Worm (Caenorhabditis elegans): ENCODE data around the gene gspd-1.

The gspd-1 gene

DNA sequence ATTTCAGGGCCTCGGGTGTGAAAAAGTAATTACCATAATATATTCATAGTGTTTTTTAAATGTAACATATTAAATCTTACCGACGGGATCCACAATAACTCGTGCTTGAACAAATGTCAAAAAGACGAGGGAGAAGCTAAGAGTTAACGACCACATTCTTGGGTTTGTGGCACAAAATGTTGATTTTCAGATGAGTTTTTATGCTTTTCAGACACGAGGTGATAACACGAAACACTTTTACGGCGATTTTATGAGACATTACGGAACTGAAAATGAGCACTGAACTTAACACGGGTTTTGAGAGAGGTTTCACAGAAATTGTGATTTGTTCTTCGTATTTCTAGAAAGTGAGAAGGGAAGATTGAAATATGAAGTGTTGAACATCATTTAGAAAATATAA, 10.7 kb upstream of the gspd-1 start, which contains the start of gene B0035.13:
Gene B0035.13, minus strand, starts transcription at position 173 of the 400 bp plus-strand sequence.
- no peak for TF ChIP-seq M03D4.4 (tag; optimal IDR thresholded peaks at IDR 0.05)
- no peak for TF ChIP-seq ceh-43 (GFP tag; optimal IDR thresholded peaks at IDR 0.05)
- no peak for TF ChIP-seq nhr-76 (tag; optimal IDR thresholded peaks at IDR 0.05)
- no peak for TF ChIP-seq hlh-1 (tag; optimal IDR thresholded peaks at IDR 0.05)
- no peak for TF ChIP-seq unc-62 (GFP tag; optimal IDR thresholded peaks at IDR 0.05)
- TF ChIP-seq sem-2 (GFP tag; optimal IDR thresholded peaks at IDR 0.05), result no peak
- TF ChIP-seq lin-32 (GFP tag; optimal IDR thresholded peaks at IDR 0.05), result no peak
- TF ChIP-seq unc-39 (tag; optimal IDR thresholded peaks at IDR 0.05), result no peak
- no peak for TF ChIP-seq nhr-28 (tag; optimal IDR thresholded peaks at IDR 0.05)
- TF ChIP-seq mab-5 (tag; optimal IDR thresholded peaks at IDR 0.05), result no peak
- TF ChIP-seq cnd-1 (tag; optimal IDR thresholded peaks at IDR 0.05), result no peak
- no peak for TF ChIP-seq ces-1 (GFP tag; optimal IDR thresholded peaks at IDR 0.05)
- TF ChIP-seq flh-1 (GFP tag; optimal IDR thresholded peaks at IDR 0.05), result no peak
- TF ChIP-seq mls-2 (tag; optimal IDR thresholded peaks at IDR 0.05), result no peak
- no peak for TF ChIP-seq tbx-8 (GFP tag; optimal IDR thresholded peaks at IDR 0.05)
- TF ChIP-seq elt-1 (tag; optimal IDR thresholded peaks at IDR 0.05; ENCODE audit: borderline replicate concordance, insufficient read depth), result no peak
- no peak for TF ChIP-seq nhr-2 (tag; optimal IDR thresholded peaks at IDR 0.05)
- TF ChIP-seq lsy-2 (tag; optimal IDR thresholded peaks at IDR 0.05), result no peak
- no peak for TF ChIP-seq nhr-237 (tag; optimal IDR thresholded peaks at IDR 0.05)

DNA sequence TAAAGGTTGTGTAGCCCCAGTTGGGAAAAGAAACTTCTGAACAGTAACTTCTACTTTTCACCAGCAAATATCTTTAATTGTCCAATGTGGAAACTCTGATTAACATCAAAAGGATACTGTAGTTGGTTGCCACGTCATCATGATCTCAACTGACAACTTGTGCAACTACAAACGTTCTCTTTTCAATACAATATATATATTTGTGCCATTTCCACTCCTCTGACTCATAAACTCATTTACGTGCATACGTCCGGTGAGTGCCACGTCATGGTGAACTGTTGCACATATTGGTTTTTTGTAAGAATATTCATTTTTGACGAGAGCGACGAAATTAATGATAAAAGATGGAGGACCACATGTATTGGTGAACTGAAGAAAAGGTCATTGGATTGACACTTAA, 9.4 kb upstream of the gspd-1 start:
- no peak for TF ChIP-seq M03D4.4 (tag; optimal IDR thresholded peaks at IDR 0.05)
- no peak for TF ChIP-seq zip-8 (tag; optimal IDR thresholded peaks at IDR 0.05)
- no peak for TF ChIP-seq mep-1 (tag; optimal IDR thresholded peaks at IDR 0.05)
- no peak for TF ChIP-seq drap-1 (GFP tag; optimal IDR thresholded peaks at IDR 0.05)
- TF ChIP-seq pha-4 (tag; optimal IDR thresholded peaks at IDR 0.05), result no peak
- no peak for TF ChIP-seq ceh-83 (GFP tag; optimal IDR thresholded peaks at IDR 0.05)
- no peak for TF ChIP-seq nhr-237 (tag; optimal IDR thresholded peaks at IDR 0.05)
- TF ChIP-seq ztf-11 (tag; optimal IDR thresholded peaks at IDR 0.05), result no peak
- TF ChIP-seq flh-1 (GFP tag; optimal IDR thresholded peaks at IDR 0.05), result no peak
- TF ChIP-seq sptf-1 (tag; optimal IDR thresholded peaks at IDR 0.05), result no peak
- no peak for TF ChIP-seq snpc-4 (tag; optimal IDR thresholded peaks at IDR 0.05)
- no peak for TF ChIP-seq nhr-12 (tag; optimal IDR thresholded peaks at IDR 0.05)
- TF ChIP-seq cnd-1 (tag; optimal IDR thresholded peaks at IDR 0.05), result no peak
- TF ChIP-seq elt-3 (tag; optimal IDR thresholded peaks at IDR 0.05), result no peak
- TF ChIP-seq lin-32 (GFP tag; optimal IDR thresholded peaks at IDR 0.05), result no peak

DNA sequence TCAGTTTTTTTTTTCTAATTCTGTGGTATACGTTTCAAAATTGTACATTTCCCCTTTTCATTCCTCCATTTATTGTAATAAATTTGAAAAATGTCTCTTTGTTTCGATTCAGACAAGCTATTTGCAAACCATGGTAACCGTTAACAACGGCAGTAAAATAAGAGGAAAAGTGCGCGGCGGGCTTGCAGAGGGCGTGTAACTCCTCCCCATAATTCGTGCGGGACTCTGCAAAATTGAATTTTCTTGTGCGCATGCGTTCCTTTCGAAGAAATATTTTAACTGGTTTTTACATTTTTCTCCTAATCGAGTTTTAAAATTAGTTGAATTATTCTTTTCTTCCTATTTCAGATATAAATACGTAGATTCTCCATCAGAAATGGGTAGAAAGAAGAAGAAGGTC, 6.6 kb upstream of the gspd-1 start, which contains the start of gene znf-207:
Gene znf-207, plus strand, starts transcription at position 349 of the 400 bp plus-strand sequence.
- TF ChIP-seq ceh-43 (GFP tag; optimal IDR thresholded peaks at IDR 0.05) (peak; percentile 29), nhr-76 (tag; optimal IDR thresholded peaks at IDR 0.05) (no peak), mls-2 (tag; optimal IDR thresholded peaks at IDR 0.05) (peak; percentile 48), lsy-2 (tag; optimal IDR thresholded peaks at IDR 0.05) (peak; percentile 26), bed-3 (GFP tag; optimal IDR thresholded peaks at IDR 0.05) (no peak), lin-13 (tag; optimal IDR thresholded peaks at IDR 0.05) (peak; percentile 28), nhr-2 (tag; optimal IDR thresholded peaks at IDR 0.05) (no peak), ztf-11 (tag; optimal IDR thresholded peaks at IDR 0.05) (peak; percentile 47), unc-62 (GFP tag; optimal IDR thresholded peaks at IDR 0.05) (no peak), flh-1 (GFP tag; optimal IDR thresholded peaks at IDR 0.05) (peak; percentile 5), unc-39 (tag; optimal IDR thresholded peaks at IDR 0.05) (no peak), nhr-12 (tag; optimal IDR thresholded peaks at IDR 0.05) (no peak), cnd-1 (tag; optimal IDR thresholded peaks at IDR 0.05) (peak; percentile 45), ces-1 (GFP tag; optimal IDR thresholded peaks at IDR 0.05) (peak; percentile 95), mep-1 (tag; optimal IDR thresholded peaks at IDR 0.05) (peak; percentile 47), tbx-8 (GFP tag; optimal IDR thresholded peaks at IDR 0.05) (no peak), ceh-39 (tag; optimal IDR thresholded peaks at IDR 0.05) (no peak), blmp-1 (tag; optimal IDR thresholded peaks at IDR 0.05) (no peak), sem-2 (GFP tag; optimal IDR thresholded peaks at IDR 0.05) (no peak), drap-1 (GFP tag; optimal IDR thresholded peaks at IDR 0.05) (peak; percentile 44), zip-8 (tag; optimal IDR thresholded peaks at IDR 0.05) (no peak), elt-1 (tag; optimal IDR thresholded peaks at IDR 0.05; ENCODE audit: borderline replicate concordance, insufficient read depth) (peak; percentile 20), sptf-1 (tag; optimal IDR thresholded peaks at IDR 0.05) (peak; percentile 76), ceh-83 (GFP tag; optimal IDR thresholded peaks at IDR 0.05) (no peak), unc-120 (tag; optimal IDR thresholded peaks at IDR 0.05; ENCODE audit: poor library complexity, severe bottlenecking) (peak; percentile 45), pha-4 (tag; optimal IDR thresholded peaks at IDR 0.05) (peak; percentile 25), mab-5 (tag; optimal IDR thresholded peaks at IDR 0.05) (no peak), elt-3 (tag; optimal IDR thresholded peaks at IDR 0.05) (no peak), nhr-237 (tag; optimal IDR thresholded peaks at IDR 0.05) (peak; percentile 16), M03D4.4 (tag; optimal IDR thresholded peaks at IDR 0.05) (peak; percentile 49), nhr-28 (tag; optimal IDR thresholded peaks at IDR 0.05) (no peak), ham-2 (GFP tag; optimal IDR thresholded peaks at IDR 0.05) (no peak), snpc-4 (tag; optimal IDR thresholded peaks at IDR 0.05) (no peak), lin-32 (GFP tag; optimal IDR thresholded peaks at IDR 0.05) (peak; percentile 9)
